Worm (Caenorhabditis elegans): ENCODE results near the gene ctsa-2.
A peak's percentile ranks its signal among the peaks of the same experiment; 100 is the strongest.

The ctsa-2 gene

DNA sequence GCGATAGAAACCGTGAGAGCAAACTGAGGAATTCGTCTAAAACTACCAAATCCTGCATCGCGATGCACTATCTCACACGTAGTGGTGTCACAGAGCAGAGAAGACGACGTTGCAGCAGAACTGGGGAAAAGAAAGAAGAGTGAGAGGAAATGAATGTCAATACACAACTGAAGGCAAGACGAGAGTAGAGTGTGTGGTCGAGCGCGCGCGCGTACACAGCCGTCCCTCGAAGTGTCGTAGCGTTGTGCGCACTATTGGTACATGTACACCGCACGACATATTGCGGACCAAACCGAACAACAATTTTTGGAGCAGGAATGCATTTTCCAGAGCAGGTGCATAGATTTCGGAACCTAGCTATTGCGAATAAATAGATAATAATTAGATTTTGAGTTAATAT is 52.0 kb downstream of the ctsa-2 start (continued):
- no peak for TF ChIP-seq nfya-1 (tag; optimal IDR thresholded peaks at IDR 0.05; ENCODE audit: borderline replicate concordance, insufficient read depth)
- no peak for TF ChIP-seq zim-3 (tag; optimal IDR thresholded peaks at IDR 0.05)
- no peak for TF ChIP-seq nhr-90 (tag; optimal IDR thresholded peaks at IDR 0.05)
- no peak for TF ChIP-seq lin-40 (tag; optimal IDR thresholded peaks at IDR 0.05)
- TF ChIP-seq pha-4 (tag; optimal IDR thresholded peaks at IDR 0.05): no peak
- peak; percentile 5 for TF ChIP-seq ztf-18 (tag; optimal IDR thresholded peaks at IDR 0.05)
- TF ChIP-seq bed-2 (GFP tag; IDR thresholded peaks at IDR 0.05): no peak
- no peak for TF ChIP-seq akir-1 (GFP tag; optimal IDR thresholded peaks at IDR 0.05)
- no peak for TF ChIP-seq snpc-4 (GFP tag; optimal IDR thresholded peaks at IDR 0.05)
- peak in 1 of 4 experiments; percentile 42 for TF ChIP-seq snpc-4 (tag; optimal IDR thresholded peaks at IDR 0.05)
- no peak for TF ChIP-seq attf-6 (GFP tag; IDR thresholded peaks at IDR 0.05)
- no peak for TF ChIP-seq egl-44 (GFP tag; IDR thresholded peaks at IDR 0.05)
- no peak for TF ChIP-seq Y95B8A.8 (GFP tag; IDR thresholded peaks at IDR 0.05)
- no peak for TF ChIP-seq ceh-40 (GFP tag; IDR thresholded peaks at IDR 0.05)
- TF ChIP-seq C06A6.2 (GFP tag; conservative IDR thresholded peaks at IDR 0.05): no peak
- TF ChIP-seq B0336.3 (GFP tag; IDR thresholded peaks at IDR 0.05): peak; percentile 61; the same call in 1 of the 2 replicates
- peak; percentile 56 for TF ChIP-seq dox-1 (GFP tag; IDR thresholded peaks at IDR 0.05)
- TF ChIP-seq attf-5 (GFP tag; optimal IDR thresholded peaks at IDR 0.05): peak; percentile 32
- no peak for TF ChIP-seq ceh-91 (GFP tag; IDR thresholded peaks at IDR 0.05)
- TF ChIP-seq efl-1 (GFP tag; optimal IDR thresholded peaks at IDR 0.05): peak; percentile 16
- peak; percentile 75 for TF ChIP-seq ceh-27 (GFP tag; optimal IDR thresholded peaks at IDR 0.05)
- no peak for TF ChIP-seq ccch-3 (GFP tag; optimal IDR thresholded peaks at IDR 0.05)
- TF ChIP-seq K12H6.12 (tag; optimal IDR thresholded peaks at IDR 0.05): peak; percentile 78
- TF ChIP-seq tbp1 (GFP tag; optimal IDR thresholded peaks at IDR 0.05): peak; percentile 38
- no peak for TF ChIP-seq aptf-2 (GFP tag; conservative IDR thresholded peaks at IDR 0.05)
- TF ChIP-seq fkh-3 (tag; optimal IDR thresholded peaks at IDR 0.05): no peak
- no peak for TF ChIP-seq ama-1 (optimal IDR thresholded peaks at IDR 0.05)
- no peak for TF ChIP-seq ama-1 (GFP tag; optimal IDR thresholded peaks at IDR 0.05)

DNA sequence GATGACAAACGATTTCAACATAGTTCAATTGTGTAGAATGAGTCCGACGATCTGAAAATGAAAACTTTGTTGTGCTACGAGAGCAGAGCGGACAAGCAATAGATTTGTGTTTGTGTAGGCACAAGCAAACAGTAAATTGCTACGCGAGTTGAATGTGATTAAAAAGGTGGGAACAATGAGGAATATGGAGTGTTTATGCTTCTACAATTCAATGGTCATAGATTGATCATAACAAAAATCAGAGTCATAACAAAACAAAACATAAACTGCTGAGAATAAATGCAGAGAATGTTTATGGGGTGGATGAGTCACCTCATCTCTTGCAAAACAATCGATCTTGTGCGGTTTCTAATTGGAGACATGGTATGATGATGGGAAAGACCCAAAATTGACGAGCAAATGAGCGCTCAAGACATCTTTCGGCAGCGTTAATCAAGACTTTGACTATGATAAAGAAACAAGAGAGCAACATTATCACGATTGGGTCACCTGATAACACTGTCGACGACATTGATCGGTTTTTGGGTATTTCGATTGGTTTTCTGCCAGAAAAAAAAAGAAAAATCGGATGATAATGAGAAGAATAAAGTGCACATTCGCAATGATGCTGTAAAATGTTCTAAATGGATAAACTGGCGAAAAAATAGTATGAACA is 52.6 kb downstream of the ctsa-2 start, which contains the start of gene lmp-1:
lmp-1 (minus strand) TSS at position 51 of the 655 bp plus-strand sequence.
- TF ChIP-seq nhr-80 (tag; optimal IDR thresholded peaks at IDR 0.05): peak; percentile 27
- TF ChIP-seq hrde-1 (tag; optimal IDR thresholded peaks at IDR 0.05; ENCODE audit: borderline replicate concordance): no peak
- no peak for TF ChIP-seq let-526 (GFP tag; IDR thresholded peaks at IDR 0.05)
- peak; percentile 74 for TF ChIP-seq ama-1 (optimal IDR thresholded peaks at IDR 0.05)
- no peak for TF ChIP-seq ama-1 (GFP tag; optimal IDR thresholded peaks at IDR 0.05)
- TF ChIP-seq bed-2 (GFP tag; IDR thresholded peaks at IDR 0.05): no peak
- TF ChIP-seq aptf-2 (GFP tag; conservative IDR thresholded peaks at IDR 0.05): no peak
- TF ChIP-seq attf-5 (GFP tag; optimal IDR thresholded peaks at IDR 0.05): no peak
- TF ChIP-seq unc-130 (GFP tag; optimal IDR thresholded peaks at IDR 0.05): no peak
- no peak for TF ChIP-seq F57A8.1 (GFP tag; optimal IDR thresholded peaks at IDR 0.05)
- no peak for TF ChIP-seq K11D2.4 (GFP tag; IDR thresholded peaks at IDR 0.05)
- no peak for TF ChIP-seq mxl-1 (tag; optimal IDR thresholded peaks at IDR 0.05)
- TF ChIP-seq nfya-2 (GFP tag; IDR thresholded peaks at IDR 0.05): no peak

DNA sequence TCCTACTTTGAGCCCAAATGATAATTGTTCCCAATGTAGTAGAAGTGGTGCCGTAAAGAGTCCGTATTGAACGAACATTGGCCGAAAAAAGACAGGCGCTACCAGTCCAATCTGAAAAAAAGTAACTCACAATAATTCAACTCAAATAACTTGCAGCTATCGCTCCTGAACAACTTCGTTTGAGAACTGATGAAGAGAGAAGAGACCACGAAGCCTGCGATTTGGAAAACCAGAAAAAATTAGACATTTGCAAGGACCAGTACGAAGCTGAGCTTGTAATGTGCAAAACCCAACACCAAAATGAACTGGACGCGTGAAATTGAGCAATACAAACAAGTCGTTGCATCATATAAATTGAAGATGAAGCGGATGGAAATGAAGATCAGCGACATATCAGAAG is 56.0 kb downstream of the ctsa-2 start, which contains the start of gene C03B1.1:
C03B1.1 (plus strand) TSS at position 301 of the 400 bp plus-strand sequence.
- TF ChIP-seq F22D6.2 (tag; optimal IDR thresholded peaks at IDR 0.05): no peak
- no peak for TF ChIP-seq aptf-3 (GFP tag; IDR thresholded peaks at IDR 0.05)
- no peak for TF ChIP-seq F37B4.10 (GFP tag; IDR thresholded peaks at IDR 0.05)
- TF ChIP-seq nhr-90 (tag; optimal IDR thresholded peaks at IDR 0.05): no peak
- no peak for TF ChIP-seq madf-10 (tag; optimal IDR thresholded peaks at IDR 0.05)
- no peak for TF ChIP-seq hlh-26 (GFP tag; conservative IDR thresholded peaks at IDR 0.05)
- TF ChIP-seq F55B11.4 (tag; optimal IDR thresholded peaks at IDR 0.05; ENCODE audit: borderline replicate concordance, insufficient read depth): no peak
- TF ChIP-seq rcor-1 (GFP tag; IDR thresholded peaks at IDR 0.05): no peak
- no peak for TF ChIP-seq nhr-27 (tag; optimal IDR thresholded peaks at IDR 0.05)

All from whole organism, young adult.